Worm (Caenorhabditis elegans): ENCODE results near the gene K01A6.6.

ce11 chrIV:11735025-11735424 lies at the start of gene K01A6.6:
- TF ChIP-seq klf-2 (GFP tag; conservative IDR thresholded peaks at IDR 0.05) = no peak
- TF ChIP-seq flt-1 (GFP tag; IDR thresholded peaks at IDR 0.05) = no peak
- TF ChIP-seq ref-1 (GFP tag; conservative IDR thresholded peaks at IDR 0.05) = no peak
- no peak for TF ChIP-seq T22C8.4 (GFP tag; IDR thresholded peaks at IDR 0.05)

All from whole organism, midembryonic.